Worm (Caenorhabditis elegans): ENCODE results near the gene tric-1B.2.

- TF ChIP-seq unc-62 (GFP tag; optimal IDR thresholded peaks at IDR 0.05), result no peak
- no peak for TF ChIP-seq ztf-11 (tag; optimal IDR thresholded peaks at IDR 0.05)
- no peak for TF ChIP-seq elt-1 (tag; optimal IDR thresholded peaks at IDR 0.05)
- no peak for TF ChIP-seq nhr-237 (tag; optimal IDR thresholded peaks at IDR 0.05)
- no peak for TF ChIP-seq mdl-1 (tag; optimal IDR thresholded peaks at IDR 0.05)
- TF ChIP-seq lin-13 (GFP tag; optimal IDR thresholded peaks at IDR 0.05), result no peak
Observed at ce11 chrII:12264847-12265246, 14.3 kb downstream of the tric-1B.2 start.
